Fruit fly (Drosophila melanogaster) whole organism, prepupa: ENCODE data around the gene CG3597.
A peak's percentile ranks its signal among the peaks of the same experiment; 100 is the strongest.

Source experiments
- CG10631 ChIP-seq: fragments of 200-800 bp; sonication (Bioruptor generic); optimal IDR thresholded peaks from 2 replicates; lab custom pipeline; 2016; ENCODE audit warnings: missing biosample characterization, missing genetic modification characterization
- CG10669 ChIP-seq: fragments of 200-800 bp; sonication (Bioruptor generic); optimal IDR thresholded peaks from 3 replicates; lab custom pipeline; 2018; ENCODE audit warnings: missing biosample characterization, mild to moderate bottlenecking, missing genetic modification characterization, moderate library complexity
- CG11294 ChIP-seq: fragments of 200-800 bp; sonication (Bioruptor generic); IDR thresholded peaks from 2 replicates; pipeline ENCODE4 v1.3.6; 2022; ENCODE audit warnings: missing biosample characterization, missing genetic modification characterization
- CG11762 ChIP-seq: fragments of 200-800 bp; sonication (Bioruptor generic); optimal IDR thresholded peaks from 3 replicates; lab custom pipeline; 2016; ENCODE audit warnings: missing biosample characterization, missing genetic modification characterization; ENCODE audit not compliant: insufficient read depth
- CG11902 ChIP-seq: fragments of 200-800 bp; sonication (Bioruptor generic); optimal IDR thresholded peaks from 3 replicates; lab custom pipeline; 2016; ENCODE audit warnings: missing biosample characterization, missing genetic modification characterization
- CG15336 ChIP-seq: fragments of 200-800 bp; sonication (Bioruptor generic); IDR thresholded peaks from 2 replicates; pipeline ENCODE4 v1.3.6; 2022; ENCODE audit warnings: missing biosample characterization, missing genetic modification characterization
- CG1621 ChIP-seq: fragments of 200-800 bp; sonication (Bioruptor generic); optimal IDR thresholded peaks from 3 replicates; lab custom pipeline; 2018; ENCODE audit warnings: missing biosample characterization, mild to moderate bottlenecking, missing genetic modification characterization
- CG16779 ChIP-seq: fragments of 200-800 bp; sonication (Bioruptor generic); optimal IDR thresholded peaks from 3 replicates; lab custom pipeline; 2017; ENCODE audit warnings: missing biosample characterization, mild to moderate bottlenecking, missing genetic modification characterization
- CG3032 ChIP-seq: fragments of 200-800 bp; optimal IDR thresholded peaks from 2 replicates; lab custom pipeline; 2019; ENCODE audit warnings: missing biosample characterization, mild to moderate bottlenecking, missing genetic modification characterization, moderate library complexity
- CG31627 ChIP-seq: fragments of 200-800 bp; sonication (Bioruptor generic); optimal IDR thresholded peaks from 3 replicates; lab custom pipeline; 2016; ENCODE audit warnings: missing biosample characterization, missing genetic modification characterization
- CG32006 ChIP-seq: fragments of 200-800 bp; sonication (Bioruptor generic); optimal IDR thresholded peaks from 3 replicates; lab custom pipeline; 2017; ENCODE audit warnings: missing biosample characterization, mild to moderate bottlenecking, missing genetic modification characterization
- CG6163 ChIP-seq: fragments of 200-800 bp; sonication (Bioruptor generic); IDR thresholded peaks from 3 replicates; pipeline ENCODE4 v1.3.6; 2022; ENCODE audit warnings: missing biosample characterization, missing genetic modification characterization
- CG6276 ChIP-seq: fragments of 200-800 bp; sonication (Bioruptor generic); optimal IDR thresholded peaks from 2 replicates; lab custom pipeline; 2017; ENCODE audit warnings: missing biosample characterization, mild to moderate bottlenecking, missing genetic modification characterization
- CG6792 ChIP-seq: fragments of 200-800 bp; sonication (Bioruptor generic); optimal IDR thresholded peaks from 3 replicates; lab custom pipeline; 2016; ENCODE audit warnings: missing biosample characterization, missing genetic modification characterization
- CG6808 ChIP-seq: fragments of 200-800 bp; sonication (Bioruptor generic); optimal IDR thresholded peaks from 3 replicates; lab custom pipeline; 2017; ENCODE audit warnings: missing biosample characterization, missing genetic modification characterization, mild to moderate bottlenecking, moderate library complexity, missing genetic modification reagents
- CG6854 ChIP-seq: fragments of 200-800 bp; sonication (Bioruptor generic); optimal IDR thresholded peaks from 2 replicates; lab custom pipeline; 2017; ENCODE audit warnings: missing biosample characterization, mild to moderate bottlenecking, missing genetic modification characterization
- CG8119 ChIP-seq: fragments of 200-800 bp; sonication (Bioruptor generic); IDR thresholded peaks from 3 replicates; pipeline ENCODE4 v1.3.6; 2022; ENCODE audit warnings: missing biosample characterization, missing genetic modification characterization
- CG8319 ChIP-seq: fragments of 200-800 bp; sonication (Bioruptor generic); optimal IDR thresholded peaks from 3 replicates; lab custom pipeline; 2016; ENCODE audit warnings: missing biosample characterization, missing genetic modification characterization
- CG8632 ChIP-seq: fragments of 200-800 bp; sonication (Bioruptor generic); optimal IDR thresholded peaks from 3 replicates; lab custom pipeline; 2016; ENCODE audit warnings: missing biosample characterization, missing genetic modification characterization
- CG9139 ChIP-seq: fragments of 200-800 bp; sonication (Bioruptor generic); optimal IDR thresholded peaks from 3 replicates; lab custom pipeline; 2017; ENCODE audit warnings: missing biosample characterization, mild to moderate bottlenecking, missing genetic modification characterization
- Eip78C ChIP-seq: fragments of 200-800 bp; sonication (Bioruptor generic); peaks from one replicate; lab custom pipeline; 2016; ENCODE audit warnings: missing biosample characterization, missing genetic modification characterization
- Eip93F ChIP-seq: fragments of 200-800 bp; sonication (Bioruptor generic); optimal IDR thresholded peaks from 2 replicates; lab custom pipeline; 2016; ENCODE audit warnings: missing biosample characterization, mild to moderate bottlenecking, missing genetic modification characterization
- Ets96B ChIP-seq: fragments of 200-800 bp; optimal IDR thresholded peaks from 2 replicates; lab custom pipeline; 2019; ENCODE audit warnings: missing biosample characterization, mild to moderate bottlenecking, missing genetic modification characterization, moderate library complexity
- Gug ChIP-seq: fragments of 200-800 bp; sonication (Bioruptor generic); IDR thresholded peaks from 2 replicates; pipeline ENCODE4 v1.3.6; 2022; ENCODE audit warnings: missing biosample characterization, missing genetic modification characterization
- Hr38 ChIP-seq: sonication (Bioruptor generic); optimal IDR thresholded peaks from 2 replicates; lab custom pipeline; 2016; ENCODE audit warnings: missing biosample characterization, missing genetic modification characterization
- Hr39 ChIP-seq: fragments of 200-800 bp; sonication (Bioruptor generic); optimal IDR thresholded peaks from 2 replicates; lab custom pipeline; 2016; ENCODE audit warnings: missing biosample characterization, missing genetic modification characterization
- Hr4 ChIP-seq: fragments of 200-800 bp; sonication (Bioruptor generic); optimal IDR thresholded peaks from 3 replicates; lab custom pipeline; 2016; ENCODE audit warnings: missing biosample characterization, missing genetic modification characterization
- Lpt ChIP-seq: fragments of 200-800 bp; sonication (Bioruptor generic); optimal IDR thresholded peaks from 3 replicates; lab custom pipeline; 2016; ENCODE audit warnings: missing biosample characterization, missing genetic modification characterization
- Met ChIP-seq: fragments of 200-800 bp; sonication (Bioruptor generic); optimal IDR thresholded peaks from 3 replicates; lab custom pipeline; 2016; ENCODE audit warnings: missing biosample characterization, missing genetic modification characterization
- OdsH ChIP-seq: fragments of 200-800 bp; sonication (Bioruptor generic); optimal IDR thresholded peaks from 3 replicates; lab custom pipeline; 2016; ENCODE audit warnings: missing biosample characterization, missing genetic modification characterization
- Sox102F ChIP-seq: fragments of 200-800 bp; sonication (Bioruptor generic); optimal IDR thresholded peaks from 2 replicates; lab custom pipeline; 2016; ENCODE audit warnings: missing biosample characterization, mild to moderate bottlenecking, missing genetic modification characterization
- Sox14 ChIP-seq: fragments of 200-800 bp; sonication (Bioruptor generic); optimal IDR thresholded peaks from 3 replicates; lab custom pipeline; 2016; ENCODE audit warnings: missing biosample characterization, missing genetic modification characterization
- Sox15 ChIP-seq: fragments of 200-800 bp; sonication (Bioruptor generic); optimal IDR thresholded peaks from 3 replicates; lab custom pipeline; 2016; ENCODE audit warnings: missing biosample characterization, missing genetic modification characterization
- achi ChIP-seq: fragments of 200-800 bp; sonication (Bioruptor generic); optimal IDR thresholded peaks from 3 replicates; lab custom pipeline; 2016; ENCODE audit warnings: missing biosample characterization, missing genetic modification characterization
- acj6 ChIP-seq: fragments of 200-800 bp; sonication (Bioruptor generic); optimal IDR thresholded peaks from 3 replicates; lab custom pipeline; 2016; ENCODE audit warnings: missing biosample characterization, missing genetic modification characterization
- cyc ChIP-seq: fragments of 200-800 bp; sonication (Bioruptor generic); optimal IDR thresholded peaks from 3 replicates; lab custom pipeline; 2016; ENCODE audit warnings: missing biosample characterization, missing genetic modification characterization
- dsx ChIP-seq: fragments of 200-800 bp; optimal IDR thresholded peaks from 3 replicates; lab custom pipeline; 2019; ENCODE audit warnings: missing biosample characterization, mild to moderate bottlenecking, missing genetic modification characterization, moderate library complexity; ENCODE audit not compliant: poor library complexity, severe bottlenecking
- eg ChIP-seq: fragments of 200-800 bp; sonication (Bioruptor generic); IDR thresholded peaks from 3 replicates; pipeline ENCODE4 v1.3.6; 2022; ENCODE audit warnings: missing biosample characterization, missing genetic modification characterization
- esn ChIP-seq: fragments of 200-800 bp; sonication (Bioruptor generic); optimal IDR thresholded peaks from 2 replicates; lab custom pipeline; 2016; ENCODE audit warnings: missing biosample characterization, mild to moderate bottlenecking, missing genetic modification characterization, moderate library complexity
- fd59A ChIP-seq: fragments of 200-800 bp; sonication (Bioruptor generic); optimal IDR thresholded peaks from 2 replicates; lab custom pipeline; 2017; ENCODE audit warnings: missing biosample characterization, mild to moderate bottlenecking, missing genetic modification characterization, missing genetic modification reagents
- fd85E ChIP-seq: fragments of 200-800 bp; sonication (Bioruptor generic); optimal IDR thresholded peaks from 3 replicates; lab custom pipeline; 2016; ENCODE audit warnings: missing biosample characterization, missing genetic modification characterization
- fkh ChIP-seq: fragments of 200-800 bp; sonication (Bioruptor generic); optimal IDR thresholded peaks from 3 replicates; lab custom pipeline; 2017; ENCODE audit warnings: missing biosample characterization, mild to moderate bottlenecking, missing genetic modification characterization, moderate library complexity
- net ChIP-seq: fragments of 200-800 bp; sonication (Bioruptor generic); optimal IDR thresholded peaks from 3 replicates; lab custom pipeline; 2016; ENCODE audit warnings: missing biosample characterization, missing genetic modification characterization
- pdm3 ChIP-seq: fragments of 200-800 bp; sonication (Bioruptor generic); optimal IDR thresholded peaks from 3 replicates; lab custom pipeline; 2016; ENCODE audit warnings: missing biosample characterization, missing genetic modification characterization
- salr ChIP-seq, 2 experiments: fragments of 200-800 bp; sonication (Bioruptor generic); optimal IDR thresholded peaks; 3 replicates each; lab custom pipeline; 2016 to 2018; ENCODE audit warnings: missing biosample characterization in 2 of 2, missing genetic modification characterization in 2 of 2, mild to moderate bottlenecking in 1 of 2
- spab ChIP-seq: fragments of 200-800 bp; sonication (Bioruptor generic); optimal IDR thresholded peaks from 2 replicates; lab custom pipeline; 2017; ENCODE audit warnings: missing biosample characterization, mild to moderate bottlenecking, missing genetic modification characterization, missing genetic modification reagents
- svp ChIP-seq: fragments of 200-800 bp; sonication (Bioruptor generic); peaks from one replicate; lab custom pipeline; 2016; ENCODE audit warnings: missing biosample characterization, missing genetic modification characterization
- vri ChIP-seq: fragments of 200-800 bp; sonication (Bioruptor generic); optimal IDR thresholded peaks from 3 replicates; lab custom pipeline; 2016; ENCODE audit warnings: missing biosample characterization, mild to moderate bottlenecking, missing genetic modification characterization

Gene CG3597

DNA sequence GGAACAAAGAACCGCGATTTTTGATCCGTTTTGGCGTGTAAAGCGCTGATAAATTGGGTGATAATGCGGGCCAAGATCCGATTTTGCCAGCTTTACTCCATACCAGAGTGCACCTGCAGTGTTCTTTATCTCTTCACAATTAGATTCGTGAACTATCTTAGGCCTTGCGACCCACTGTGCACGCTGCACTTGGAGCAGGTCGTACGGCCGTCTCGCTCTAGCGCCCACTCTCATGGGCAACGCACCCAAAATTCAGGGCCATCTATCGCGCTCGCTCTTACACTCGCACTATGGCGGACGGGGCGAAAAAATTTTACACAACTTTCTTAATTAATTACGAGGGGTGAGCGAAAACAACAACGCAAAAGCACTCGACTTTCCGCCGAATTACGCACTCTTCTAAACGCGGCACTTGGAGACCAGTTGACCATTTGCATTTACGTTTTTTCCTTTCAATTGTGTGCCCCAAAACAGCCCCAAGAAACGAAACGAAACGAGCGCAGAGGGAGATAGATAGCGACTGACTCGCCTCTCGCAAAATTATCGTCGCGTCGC is 7.0 kb downstream of the CG3597 start:
- TF ChIP-seq CG8319 (GFP tag; lab: Kevin White, UChicago) (no peak), Sox14 (peak; percentile 84), CG6163 (GFP tag; lab: Robert Waterston, UW) (peak; percentile 18; the same call in 1 of the 3 replicates), OdsH (no peak), acj6 (GFP tag; lab: Kevin White, UChicago) (no peak), pdm3 (no peak), Eip93F (GFP tag; lab: Kevin White, UChicago) (no peak), CG15336 (0 out of 2 replicates have a peak, but pooled peaks have one; percentile 7), svp (GFP tag; lab: Kevin White, UChicago) (peak; percentile 85), CG10669 (GFP tag; lab: Kevin White, UChicago) (no peak)

DNA sequence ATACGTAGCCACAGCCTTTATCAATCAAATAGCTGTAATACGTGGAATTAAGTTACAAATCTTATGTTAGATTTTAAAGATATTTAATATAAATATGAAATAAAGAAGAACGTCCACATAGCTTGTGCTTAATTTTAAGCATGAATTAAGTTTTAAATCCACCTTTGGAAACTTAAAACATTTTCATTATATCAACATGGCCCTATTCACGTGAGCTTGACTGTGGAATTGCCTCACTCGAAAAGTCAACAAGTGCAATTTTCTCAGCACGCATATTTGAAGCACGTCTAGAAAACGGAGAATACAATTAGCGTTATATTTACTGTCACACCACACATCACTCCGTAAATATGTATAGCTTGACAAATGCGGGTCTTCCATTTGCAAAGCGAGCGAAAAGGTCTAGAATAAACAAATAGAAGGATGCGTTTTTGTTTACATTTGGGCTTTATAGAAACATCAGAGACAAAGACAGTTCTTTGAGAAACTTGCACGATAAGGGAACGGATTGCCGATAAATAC is 7.6 kb downstream of the CG3597 start:
- TF ChIP-seq CG11762 (GFP tag; lab: Kevin White, UChicago) (peak; percentile 94), fd59A (GFP tag; lab: Kevin White, UChicago) (peak; percentile 87), net (GFP tag; lab: Kevin White, UChicago) (peak; percentile 94), Lpt (GFP tag; lab: Kevin White, UChicago) (peak; percentile 93), CG9139 (GFP tag; lab: Kevin White, UChicago) (peak; percentile 97), CG6854 (GFP tag; lab: Kevin White, UChicago) (peak; percentile 93), Sox14 (peak; percentile 67), acj6 (GFP tag; lab: Kevin White, UChicago) (peak; percentile 96), CG3032 (tag; lab: Kevin White, UChicago) (peak; percentile 97), achi (peak; percentile 94), CG15336 (peak; percentile 98), CG10631 (GFP tag; lab: Kevin White, UChicago) (peak; percentile 90), fkh (peak; percentile 96), Eip78C (GFP tag; lab: Kevin White, UChicago) (peak; percentile 99), CG11902 (GFP tag; lab: Kevin White, UChicago) (peak; percentile 82), CG32006 (GFP tag; lab: Kevin White, UChicago) (peak; percentile 96), Sox15 (GFP tag; lab: Kevin White, UChicago) (peak; percentile 85), CG16779 (tag; lab: Kevin White, UChicago) (peak; percentile 97), CG10669 (GFP tag; lab: Kevin White, UChicago) (peak; percentile 96), eg (GFP tag; lab: Robert Waterston, UW) (peak; percentile 98), svp (GFP tag; lab: Kevin White, UChicago) (peak; percentile 97), esn (GFP tag; lab: Kevin White, UChicago) (peak; percentile 93), Sox102F (GFP tag; lab: Kevin White, UChicago) (peak; percentile 92), CG6276 (GFP tag; lab: Kevin White, UChicago) (peak; percentile 95), cyc (GFP tag; lab: Kevin White, UChicago) (peak; percentile 89), CG11294 (GFP tag; lab: Robert Waterston, UW) (peak; percentile 92), CG6792 (peak; percentile 92), CG8632 (GFP tag; lab: Kevin White, UChicago) (peak; percentile 96), Hr38 (no peak), Met (GFP tag; lab: Kevin White, UChicago) (peak; percentile 93), Ets96B (tag; lab: Kevin White, UChicago) (peak; percentile 97), CG1621 (tag; lab: Kevin White, UChicago) (peak; percentile 93), CG8119 (peak; percentile 95), CG6163 (GFP tag; lab: Robert Waterston, UW) (peak; percentile 97), salr (GFP tag; optimal IDR thresholded peaks at IDR 0.05; lab: Kevin White, UChicago) (peak; percentile 88), Hr4 (peak; percentile 94), dsx (GFP tag; lab: Kevin White, UChicago) (peak; percentile 97), vri (peak; percentile 88), Gug (peak; percentile 94), OdsH (peak; percentile 95), spab (GFP tag; lab: Kevin White, UChicago) (peak; percentile 93), pdm3 (peak; percentile 88), CG31627 (GFP tag; lab: Kevin White, UChicago) (peak; percentile 86), CG6808 (GFP tag; lab: Kevin White, UChicago) (peak; percentile 96), fd85E (GFP tag; lab: Kevin White, UChicago) (peak; percentile 69), Hr39 (peak; percentile 87)
